Fruit fly (Drosophila melanogaster): ENCODE results near the gene Hsp83.

dm6 chr3L:3222643-3223389 is 30.0 kb downstream of the Hsp83 start, which contains the start of the genes RpL28 and eIF1:
- TF ChIP-seq CG12605 (GFP tag; IDR thresholded peaks at IDR 0.05) (peak; percentile 53; the same call in 1 of the 2 replicates), CG8159 (tag; optimal IDR thresholded peaks at IDR 0.05) (peak; percentile 67), Pif1B (GFP tag; optimal IDR thresholded peaks at IDR 0.05) (no peak), CG17806 (tag; optimal IDR thresholded peaks at IDR 0.05) (peak; percentile 35)

All from whole organism, pupa.